Fruit fly (Drosophila melanogaster): ENCODE results near the gene obst-J.

obst-J gene

dm6 chr3L:20123038-20123437 is 8.5 kb downstream of the obst-J start:
- peak; percentile 32 for TF ChIP-seq h (GFP tag; optimal IDR thresholded peaks at IDR 0.05)
- no peak for TF ChIP-seq HLH106 (tag; optimal IDR thresholded peaks at IDR 0.05)
- no peak for TF ChIP-seq dmrt93B (GFP tag; optimal IDR thresholded peaks at IDR 0.05)
- TF ChIP-seq brk (GFP tag; optimal IDR thresholded peaks at IDR 0.05) = no peak
- TF ChIP-seq N (GFP tag; optimal IDR thresholded peaks at IDR 0.05) = no peak

DNA sequence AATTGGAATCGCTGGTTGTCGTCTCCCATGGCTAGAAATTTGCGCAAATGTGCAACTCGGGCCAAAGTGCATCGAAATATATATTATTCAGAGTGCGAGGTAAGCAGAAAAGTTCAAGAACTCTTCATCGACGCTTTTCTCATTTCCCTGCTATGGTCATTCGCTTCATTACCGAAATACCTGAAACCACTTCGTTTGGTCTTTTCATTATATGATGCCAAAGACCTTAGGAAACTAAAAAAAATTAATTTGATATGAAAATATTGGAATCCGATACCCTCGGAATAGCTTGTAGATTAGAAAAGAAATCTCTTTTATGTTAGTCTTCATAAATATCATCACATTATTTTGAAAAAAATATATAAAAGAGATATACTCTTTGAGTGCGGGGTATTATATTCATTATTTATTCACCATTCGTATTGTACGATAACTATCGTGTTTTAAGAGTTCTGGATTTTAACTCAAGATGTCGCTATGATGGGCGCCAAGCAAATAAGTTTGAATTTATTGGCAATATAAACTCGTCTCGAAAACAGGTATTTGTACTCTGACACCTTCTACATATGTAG is 18.7 kb downstream of the obst-J start, which contains the start of gene CG14187:
TSS of gene CG14187 (minus strand) at position 51 of the 572 bp plus-strand sequence.
- TF ChIP-seq Jra (GFP tag; optimal IDR thresholded peaks at IDR 0.05) (no peak), rgr (GFP tag; optimal IDR thresholded peaks at IDR 0.05) (no peak), OdsH (GFP tag; optimal IDR thresholded peaks at IDR 0.05) (no peak), sv (GFP tag; optimal IDR thresholded peaks at IDR 0.05) (no peak), br (GFP tag; optimal IDR thresholded peaks at IDR 0.05) (no peak), pan (optimal IDR thresholded peaks at IDR 0.05) (no peak), brk (GFP tag; optimal IDR thresholded peaks at IDR 0.05) (no peak), Vsx2 (GFP tag; optimal IDR thresholded peaks at IDR 0.05; ENCODE audit: partially characterized antibody) (no peak), Hr78 (GFP tag; optimal IDR thresholded peaks at IDR 0.05) (no peak), Rel (GFP tag; optimal IDR thresholded peaks at IDR 0.05) (no peak), Rel (tag; optimal IDR thresholded peaks at IDR 0.05) (no peak), Dif (GFP tag; optimal IDR thresholded peaks at IDR 0.05; ENCODE audit: partially characterized antibody) (no peak), CG32264 (GFP tag; optimal IDR thresholded peaks at IDR 0.05) (no peak), Mio (GFP tag; optimal IDR thresholded peaks at IDR 0.05) (no peak), ey (GFP tag; optimal IDR thresholded peaks at IDR 0.05) (no peak), tai (GFP tag; optimal IDR thresholded peaks at IDR 0.05) (no peak), woc (GFP tag; optimal IDR thresholded peaks at IDR 0.05) (no peak), Hr83 (GFP tag; optimal IDR thresholded peaks at IDR 0.05; ENCODE audit: poor library complexity, severe bottlenecking) (no peak)

DNA sequence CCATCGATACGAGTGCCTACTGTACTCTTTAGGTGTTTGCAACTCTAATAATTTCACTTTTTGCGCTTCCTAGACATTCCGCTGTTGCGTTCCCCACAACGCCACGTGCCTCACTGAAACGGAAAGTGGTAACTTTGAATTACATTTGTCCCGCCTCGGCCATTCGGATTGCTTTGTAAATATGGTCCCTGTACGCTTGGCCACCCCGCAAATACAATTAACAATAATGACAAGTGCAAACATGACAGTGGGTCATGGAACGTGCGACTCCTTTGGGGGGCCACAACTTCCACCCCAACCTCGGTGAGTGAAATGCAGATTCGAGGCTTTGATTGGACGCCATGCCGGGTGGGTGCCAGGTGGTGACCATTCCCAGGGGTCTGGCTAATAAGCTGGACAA is 20.1 kb downstream of the obst-J start, which contains the start of gene Ir76b:
TSS of gene Ir76b (minus strand) at position 101 of the 400 bp plus-strand sequence.
- TF ChIP-seq Abd-B (GFP tag; optimal IDR thresholded peaks at IDR 0.05) (no peak), Hr83 (GFP tag; optimal IDR thresholded peaks at IDR 0.05; ENCODE audit: poor library complexity, severe bottlenecking) (no peak), OdsH (GFP tag; optimal IDR thresholded peaks at IDR 0.05) (no peak), dmrt93B (GFP tag; optimal IDR thresholded peaks at IDR 0.05) (no peak), HLH106 (tag; optimal IDR thresholded peaks at IDR 0.05) (no peak)

- TF ChIP-seq ey (GFP tag; optimal IDR thresholded peaks at IDR 0.05) (no peak), Sp1 (GFP tag; optimal IDR thresholded peaks at IDR 0.05) (no peak), Rel (GFP tag; optimal IDR thresholded peaks at IDR 0.05) (no peak), Rel (tag; optimal IDR thresholded peaks at IDR 0.05) (no peak), Hnf4 (GFP tag; optimal IDR thresholded peaks at IDR 0.05) (no peak), pan (optimal IDR thresholded peaks at IDR 0.05) (no peak)
Measured at dm6 chr3L:20105794-20106193, 25.7 kb downstream of the obst-J start, which contains the start of gene CG14185. Gene CG14185 (plus strand): TSS chr3L:20106094.

dm6 chr3L:20104543-20105046 is 26.9 kb downstream of the obst-J start:
- TF ChIP-seq CG9705 (GFP tag; optimal IDR thresholded peaks at IDR 0.05) (no peak), dl (GFP tag; optimal IDR thresholded peaks at IDR 0.05; ENCODE audit: insufficient read depth in 1 of 2, partially characterized antibody in 2 of 2) (no peak), dsf (GFP tag; optimal IDR thresholded peaks at IDR 0.05; ENCODE audit: borderline replicate concordance) (no peak), Vsx2 (GFP tag; optimal IDR thresholded peaks at IDR 0.05; ENCODE audit: partially characterized antibody) (no peak), brk (GFP tag; optimal IDR thresholded peaks at IDR 0.05) (no peak), Hr83 (GFP tag; optimal IDR thresholded peaks at IDR 0.05; ENCODE audit: poor library complexity, severe bottlenecking) (no peak), Jra (GFP tag; optimal IDR thresholded peaks at IDR 0.05) (no peak), GATAd (GFP tag; optimal IDR thresholded peaks at IDR 0.05) (no peak), br (GFP tag; optimal IDR thresholded peaks at IDR 0.05) (no peak), dmrt93B (GFP tag; optimal IDR thresholded peaks at IDR 0.05) (no peak), Dif (GFP tag; optimal IDR thresholded peaks at IDR 0.05; ENCODE audit: partially characterized antibody) (no peak)

All from whole organism, wandering third instar larva.